Fruit fly (Drosophila melanogaster) ovary, adult (tissue): ENCODE data around the gene alpha-Est10.

Source experiments
- CG17801 ChIP-seq: fragments of 200-800 bp; optimal IDR thresholded peaks from 2 replicates; lab custom pipeline; 2019; ENCODE audit warnings: missing biosample characterization, mild to moderate bottlenecking, missing genetic modification characterization, moderate library complexity; ENCODE audit not compliant: partially characterized antibody

alpha-Est10 gene

DNA sequence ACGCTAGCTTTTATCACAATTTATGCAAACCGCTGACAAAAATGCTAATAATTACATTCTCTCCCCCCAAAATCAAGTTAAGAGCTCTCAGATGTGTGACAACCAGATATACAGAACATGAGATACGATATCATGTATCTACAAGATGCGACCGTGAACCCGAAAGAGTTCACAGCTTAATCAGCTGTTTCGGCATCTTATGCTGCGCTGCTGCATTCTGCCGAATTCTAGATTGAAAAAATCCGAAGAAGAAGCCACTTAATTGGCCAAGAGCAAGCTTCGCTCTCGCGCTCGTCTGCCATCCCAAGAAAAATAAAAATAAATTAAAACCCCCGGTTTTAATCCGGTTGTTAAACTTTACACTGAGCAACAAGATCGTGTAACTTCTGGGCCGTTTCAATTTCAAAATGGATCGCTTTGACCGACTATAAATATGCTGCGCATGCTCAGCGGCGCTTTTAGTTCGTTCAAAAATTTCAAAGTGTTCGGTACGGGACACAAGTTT is 54.3 kb downstream of the alpha-Est10 start, which contains the start of gene CG14598:
Gene CG14598, plus strand, starts transcription at position 455 of the 505 bp plus-strand sequence.
- no peak for TF ChIP-seq CG17801

DNA sequence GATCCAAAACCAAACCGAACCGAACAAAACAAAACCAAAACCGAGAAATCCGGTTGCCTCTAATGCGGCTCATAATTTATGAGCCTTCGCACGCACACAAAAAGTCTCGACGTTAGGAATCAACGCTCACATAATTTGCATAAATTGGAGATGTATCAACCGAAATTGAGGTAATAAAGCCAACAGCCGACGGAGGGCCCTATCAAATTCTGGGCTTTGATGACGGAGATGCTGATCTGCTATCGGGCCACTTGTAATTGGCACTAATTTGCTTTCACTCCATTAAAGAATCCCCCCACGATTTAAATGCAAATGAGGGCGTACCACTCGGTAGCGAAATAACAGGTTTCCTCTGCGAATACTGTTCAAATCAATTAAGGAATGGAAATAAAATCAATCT is 54.8 kb downstream of the alpha-Est10 start:
- TF ChIP-seq CG17801 = no peak
